Fruit fly (Drosophila melanogaster) whole organism, pupa: ENCODE measurements around the gene CG10597.
A peak's percentile ranks its signal among the peaks of the same experiment; 100 is the strongest.

Source experiments
- CG10348 ChIP-seq: fragments of 200-800 bp; sonication (Bioruptor generic); IDR thresholded peaks from 2 replicates; pipeline ENCODE4 v1.3.6; 2022; ENCODE audit warnings: missing biosample characterization, missing genetic modification characterization
- CG12605 ChIP-seq: fragments of 200-800 bp; sonication (Bioruptor generic); IDR thresholded peaks from 2 replicates; pipeline ENCODE4 v1.3.6; 2022; ENCODE audit warnings: missing biosample characterization, missing genetic modification characterization
- CG13204 ChIP-seq: fragments of 200-800 bp; sonication (Bioruptor generic); optimal IDR thresholded peaks from 2 replicates; lab custom pipeline; 2018; ENCODE audit warnings: missing biosample characterization, mild to moderate bottlenecking, missing genetic modification characterization, moderate library complexity
- CG14655 ChIP-seq: fragments of 200-800 bp; sonication (Bioruptor generic); optimal IDR thresholded peaks from 3 replicates; lab custom pipeline; 2017; ENCODE audit warnings: mild to moderate bottlenecking, missing biosample characterization, missing genetic modification reagents, missing genetic modification characterization
- CG15710 ChIP-seq: fragments of 200-800 bp; sonication (Bioruptor generic); optimal IDR thresholded peaks from 2 replicates; lab custom pipeline; 2018; ENCODE audit warnings: missing biosample characterization, mild to moderate bottlenecking, missing genetic modification characterization, moderate library complexity
- CG17806 ChIP-seq: fragments of 200-800 bp; sonication (Bioruptor generic); optimal IDR thresholded peaks from 2 replicates; lab custom pipeline; 2018; ENCODE audit warnings: missing biosample characterization, mild to moderate bottlenecking, missing genetic modification characterization, moderate library complexity
- CG32121 ChIP-seq: fragments of 200-800 bp; sonication (Bioruptor generic); IDR thresholded peaks from 2 replicates; pipeline ENCODE4 v1.3.6; 2022; ENCODE audit warnings: missing biosample characterization, missing genetic modification characterization
- CG34367 ChIP-seq: fragments of 200-800 bp; sonication (Bioruptor generic); optimal IDR thresholded peaks from 2 replicates; lab custom pipeline; 2018; ENCODE audit warnings: missing biosample characterization, mild to moderate bottlenecking, missing genetic modification characterization
- CG4496 ChIP-seq: fragments of 200-800 bp; sonication (Bioruptor generic); IDR thresholded peaks from 3 replicates; pipeline ENCODE4 v1.3.6; 2022; ENCODE audit warnings: missing biosample characterization, missing genetic modification characterization
- CG8159 ChIP-seq: fragments of 200-800 bp; sonication (Bioruptor generic); optimal IDR thresholded peaks from 3 replicates; lab custom pipeline; 2018; ENCODE audit warnings: missing biosample characterization, mild to moderate bottlenecking, missing genetic modification characterization, moderate library complexity
- CG8301 ChIP-seq: fragments of 200-800 bp; sonication (Bioruptor generic); optimal IDR thresholded peaks from 2 replicates; lab custom pipeline; 2018; ENCODE audit warnings: missing biosample characterization, mild to moderate bottlenecking, missing genetic modification characterization
- CG9948 ChIP-seq: fragments of 200-800 bp; sonication (Bioruptor generic); optimal IDR thresholded peaks from 2 replicates; lab custom pipeline; 2018; ENCODE audit warnings: missing biosample characterization, mild to moderate bottlenecking, missing genetic modification characterization, moderate library complexity
- D1 ChIP-seq: fragments of 200-800 bp; sonication (Bioruptor generic); optimal IDR thresholded peaks from 2 replicates; lab custom pipeline; 2018; ENCODE audit warnings: missing biosample characterization, mild to moderate bottlenecking, missing genetic modification characterization, moderate library complexity
- EcR ChIP-seq: fragments of 200-800 bp; sonication (Bioruptor generic); optimal IDR thresholded peaks from 3 replicates; lab custom pipeline; 2019; ENCODE audit warnings: missing biosample characterization, missing genetic modification characterization, mild to moderate bottlenecking, moderate library complexity, missing genetic modification reagents
- Ets98B ChIP-seq: fragments of 200-800 bp; sonication (Bioruptor generic); IDR thresholded peaks from 2 replicates; pipeline ENCODE4 v1.3.6; 2022; ENCODE audit warnings: missing biosample characterization, missing genetic modification characterization
- Pif1A ChIP-seq: fragments of 200-800 bp; sonication (Bioruptor generic); optimal IDR thresholded peaks from 3 replicates; lab custom pipeline; 2016; ENCODE audit warnings: missing biosample characterization, missing genetic modification characterization
- Pif1B ChIP-seq: fragments of 200-800 bp; sonication (Bioruptor generic); optimal IDR thresholded peaks from 3 replicates; lab custom pipeline; 2016; ENCODE audit warnings: missing biosample characterization, missing genetic modification characterization
- Snoo ChIP-seq: fragments of 200-800 bp; sonication (Bioruptor generic); optimal IDR thresholded peaks from 3 replicates; lab custom pipeline; 2017; ENCODE audit warnings: missing biosample characterization, mild to moderate bottlenecking, missing genetic modification characterization, inconsistent platforms
- fd96Ca ChIP-seq: fragments of 200-800 bp; sonication (Bioruptor generic); IDR thresholded peaks from 3 replicates; pipeline ENCODE4 v1.3.6; 2022; ENCODE audit warnings: missing biosample characterization, missing genetic modification characterization
- gl ChIP-seq: fragments of 200-800 bp; sonication (Bioruptor generic); optimal IDR thresholded peaks from 2 replicates; lab custom pipeline; 2018; ENCODE audit warnings: missing biosample characterization, mild to moderate bottlenecking, missing genetic modification characterization
- rn ChIP-seq: fragments of 200-800 bp; sonication (Bioruptor generic); IDR thresholded peaks from 2 replicates; pipeline ENCODE4 v1.3.6; 2022; ENCODE audit warnings: missing biosample characterization, missing genetic modification characterization

The CG10597 gene

DNA sequence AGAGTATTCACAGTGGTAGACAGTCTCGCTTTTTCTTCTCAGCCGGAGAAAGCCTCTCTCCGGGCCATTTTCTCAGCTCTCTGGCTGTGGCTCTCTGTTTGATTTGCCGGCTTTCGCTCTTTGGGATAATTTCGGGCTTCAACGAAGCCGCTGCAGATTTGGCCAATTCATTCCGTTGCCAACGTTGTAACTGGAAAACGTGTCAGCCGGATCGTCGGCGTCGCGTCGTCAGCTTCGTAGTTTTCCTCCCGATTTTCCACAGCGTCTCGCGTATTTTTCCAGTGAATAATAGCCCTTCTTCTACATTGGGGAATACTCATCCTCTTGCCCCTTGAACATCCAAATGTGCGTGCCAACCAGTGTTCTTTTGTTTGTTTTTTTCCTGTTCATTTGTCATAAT is 1.8 kb upstream of the CG10597 start, which contains the start of gene f:
Gene f (plus strand): TSS at position 301 of the 400 bp plus-strand sequence.
- TF ChIP-seq Pif1A (GFP tag; lab: Kevin White, UChicago) (no peak), Ets98B (GFP tag; lab: Robert Waterston, UW) (0 out of 2 replicates have a peak, but pooled peaks have one; percentile 6), CG32121 (GFP tag; lab: Robert Waterston, UW) (0 out of 2 replicates have a peak, but pooled peaks have one; percentile 10), CG12605 (GFP tag; lab: Robert Waterston, UW) (no peak), CG4496 (GFP tag; lab: Robert Waterston, UW) (no peak), D1 (tag; lab: Kevin White, UChicago) (no peak), CG15710 (tag; lab: Kevin White, UChicago) (no peak), Pif1B (GFP tag; lab: Kevin White, UChicago) (no peak)

dm6 chrX:17229475-17230169 is 1.2 kb downstream of the CG10597 start:
- TF ChIP-seq CG34367 (tag; lab: Kevin White, UChicago) (peak; percentile 56), EcR (peak; percentile 94), CG14655 (GFP tag; lab: Kevin White, UChicago) (no peak), CG15710 (tag; lab: Kevin White, UChicago) (peak; percentile 42), Snoo (tag; lab: Kevin White, UChicago) (peak; percentile 42), CG9948 (tag; lab: Kevin White, UChicago) (peak; percentile 44), CG10348 (no peak), CG8301 (tag; lab: Kevin White, UChicago) (no peak)

dm6 chrX:17227462-17227861 is 3.4 kb downstream of the CG10597 start:
- no peak for TF ChIP-seq EcR
- no peak for TF ChIP-seq Pif1A (GFP tag; lab: Kevin White, UChicago)
- no peak for TF ChIP-seq D1 (tag; lab: Kevin White, UChicago)
- no peak for TF ChIP-seq CG10348
- no peak for TF ChIP-seq CG15710 (tag; lab: Kevin White, UChicago)
- TF ChIP-seq Snoo (tag; lab: Kevin White, UChicago), result no peak
- no peak for TF ChIP-seq CG13204 (GFP tag; lab: Kevin White, UChicago)
- no peak for TF ChIP-seq CG8159 (tag; lab: Kevin White, UChicago)
- no peak for TF ChIP-seq rn
- no peak for TF ChIP-seq CG8301 (tag; lab: Kevin White, UChicago)
- no peak for TF ChIP-seq Pif1B (GFP tag; lab: Kevin White, UChicago)
- no peak for TF ChIP-seq CG4496 (GFP tag; lab: Robert Waterston, UW)
- no peak for TF ChIP-seq CG32121 (GFP tag; lab: Robert Waterston, UW)
- TF ChIP-seq, all 21 proteins: peak for 0

dm6 chrX:17226681-17227019 is 4.2 kb downstream of the CG10597 start, which contains the start of gene CG10598:
TSS of gene CG10598 (minus strand) at chrX:17226867.
- TF ChIP-seq Pif1B (GFP tag; lab: Kevin White, UChicago) (no peak), CG10348 (no peak), CG12605 (GFP tag; lab: Robert Waterston, UW) (no peak), EcR (no peak), CG8159 (tag; lab: Kevin White, UChicago) (no peak), CG8301 (tag; lab: Kevin White, UChicago) (no peak), gl (tag; lab: Kevin White, UChicago) (no peak), fd96Ca (GFP tag; lab: Robert Waterston, UW) (no peak), rn (no peak), Pif1A (GFP tag; lab: Kevin White, UChicago) (no peak), Ets98B (GFP tag; lab: Robert Waterston, UW) (no peak), CG15710 (tag; lab: Kevin White, UChicago) (no peak), CG14655 (GFP tag; lab: Kevin White, UChicago) (no peak), CG32121 (GFP tag; lab: Robert Waterston, UW) (no peak), CG4496 (GFP tag; lab: Robert Waterston, UW) (no peak), CG9948 (tag; lab: Kevin White, UChicago) (no peak), Snoo (tag; lab: Kevin White, UChicago) (no peak), CG13204 (GFP tag; lab: Kevin White, UChicago) (no peak), CG34367 (tag; lab: Kevin White, UChicago) (no peak), CG17806 (tag; lab: Kevin White, UChicago) (no peak)
- TF ChIP-seq, all 21 proteins: peak for 0

dm6 chrX:17225972-17226680 is 4.7 kb downstream of the CG10597 start:
- TF ChIP-seq CG9948 (tag; lab: Kevin White, UChicago) (no peak), CG32121 (GFP tag; lab: Robert Waterston, UW) (no peak), rn (no peak), gl (tag; lab: Kevin White, UChicago) (no peak), Ets98B (GFP tag; lab: Robert Waterston, UW) (no peak), CG4496 (GFP tag; lab: Robert Waterston, UW) (no peak), CG14655 (GFP tag; lab: Kevin White, UChicago) (no peak), CG17806 (tag; lab: Kevin White, UChicago) (no peak)
